Worm (Caenorhabditis elegans) whole organism, L4 larva: ENCODE measurements around the gene fkb-6.

Experiments used
- ceh-82 ChIP-seq: sonication (generic microtip); optimal IDR thresholded peaks from 2 replicates; lab custom pipeline; 2017; ENCODE audit warnings: missing biosample characterization, missing genetic modification characterization
- mdt-29 ChIP-seq: fragments of 200-800 bp; sonication (Bioruptor generic); IDR thresholded peaks from 2 replicates; pipeline ENCODE4 v1.3.6; 2022; ENCODE audit warnings: missing genetic modification reagents, missing genetic modification characterization, missing compliant biosample characterization
- unc-62 ChIP-seq, 3 experiments: fragments of 150-350 bp in 1 of 3; sonication (generic microtip); optimal IDR thresholded peaks in 2 of 3; peaks in 1 of 3; 1 replicate in 1 of 3; 2 replicates in 2 of 3; lab custom pipeline; 2014 to 2017; ENCODE audit warnings: missing biosample characterization in 3 of 3, missing genetic modification characterization in 3 of 3, missing genetic modification reagents in 3 of 3, missing genotype in 1 of 3
- ztf-11 ChIP-seq: fragments of 150-350 bp; optimal IDR thresholded peaks from 2 replicates; lab custom pipeline; 2014; ENCODE audit warnings: missing biosample characterization, missing genetic modification characterization

DNA sequence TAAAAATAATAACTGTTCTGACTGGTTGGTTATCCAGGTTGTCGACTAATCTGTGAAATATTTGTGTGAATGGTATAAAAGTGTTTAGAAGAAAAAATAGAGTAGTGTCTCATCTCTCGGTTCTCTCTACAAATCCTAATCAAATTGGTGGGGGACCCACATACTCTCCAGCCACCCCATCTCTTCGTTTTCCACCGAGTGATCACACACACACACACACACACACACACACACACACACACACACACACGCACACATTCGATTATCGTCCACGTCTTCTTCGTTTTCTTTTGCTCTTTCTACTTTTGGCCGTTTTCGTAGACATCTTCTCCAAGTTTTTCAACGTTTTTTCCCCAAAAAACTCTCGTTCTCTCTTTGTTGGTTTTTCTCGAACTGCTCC, 27.2 kb downstream of the fkb-6 start:
- TF ChIP-seq mdt-29 (GFP tag; lab: Robert Waterston, UW) = no peak
- TF ChIP-seq unc-62 (GFP tag; optimal IDR thresholded peaks at IDR 0.05 in 1 of 2; lab: Kevin White, UChicago) = no peak
- no peak for TF ChIP-seq unc-62 (tag; optimal IDR thresholded peaks at IDR 0.05; lab: Kevin White, UChicago)
- no peak for TF ChIP-seq ceh-82
- no peak for TF ChIP-seq ztf-11 (tag; lab: Kevin White, UChicago)
